Fruit fly (Drosophila melanogaster): ENCODE data around the gene CG11630.

CG11630 gene

dm6 chr2L:21753448-21753908 lies 30.4 kb downstream of the CG11630 start (continued):
- TF ChIP-seq nom (GFP tag; optimal IDR thresholded peaks at IDR 0.05), result peak; percentile 67
- no peak for TF ChIP-seq CG10565 (GFP tag; optimal IDR thresholded peaks at IDR 0.05)
- no peak for TF ChIP-seq CG1792 (GFP tag; optimal IDR thresholded peaks at IDR 0.05)
- no peak for TF ChIP-seq fd102C (GFP tag; optimal IDR thresholded peaks at IDR 0.05)
- no peak for TF ChIP-seq ap (GFP tag; IDR thresholded peaks at IDR 0.05)
- TF ChIP-seq HLH4C (GFP tag; IDR thresholded peaks at IDR 0.05; ENCODE audit: partially characterized antibody), result no peak
- no peak for TF ChIP-seq Dp (GFP tag; optimal IDR thresholded peaks at IDR 0.05)
- no peak for TF ChIP-seq sim (GFP tag; IDR thresholded peaks at IDR 0.05)
- peak; percentile 98 for TF ChIP-seq CG2199 (GFP tag; IDR thresholded peaks at IDR 0.05)
- no peak for TF ChIP-seq Ets65A (GFP tag)
- no peak for TF ChIP-seq Neu2 (GFP tag; optimal IDR thresholded peaks at IDR 0.05; ENCODE audit: borderline replicate concordance)
- TF ChIP-seq CG3726 (GFP tag; IDR thresholded peaks at IDR 0.05), result no peak
- TF ChIP-seq bowl (GFP tag; IDR thresholded peaks at IDR 0.05), result no peak
- TF ChIP-seq Lhr (GFP tag; optimal IDR thresholded peaks at IDR 0.05), result no peak
- no peak for TF ChIP-seq CG18599 (GFP tag; optimal IDR thresholded peaks at IDR 0.05)
- no peak for TF ChIP-seq gro (GFP tag; optimal IDR thresholded peaks at IDR 0.05)
- TF ChIP-seq CG10959 (GFP tag; IDR thresholded peaks at IDR 0.05), result no peak
- TF ChIP-seq GATAe (GFP tag; conservative IDR thresholded peaks at IDR 0.05), result no peak
- TF ChIP-seq knrl (GFP tag; IDR thresholded peaks at IDR 0.05; ENCODE audit: partially characterized antibody), result no peak
- TF ChIP-seq Abd-B (GFP tag; optimal IDR thresholded peaks at IDR 0.05), result no peak
- 0 out of 4 replicates have a peak, but pooled peaks have one; percentile 68 for TF ChIP-seq chinmo (GFP tag; IDR thresholded peaks at IDR 0.05; ENCODE audit: partially characterized antibody)
- TF ChIP-seq dati (GFP tag; IDR thresholded peaks at IDR 0.05), result no peak
- peak; percentile 65 for TF ChIP-seq Jarid2 (GFP tag; optimal IDR thresholded peaks at IDR 0.05)
- TF ChIP-seq CG8478 (optimal IDR thresholded peaks at IDR 0.05), result no peak
- no peak for TF ChIP-seq Asciz (GFP tag; optimal IDR thresholded peaks at IDR 0.05)
- peak; percentile 40; the same call in 1 of the 2 replicates for TF ChIP-seq onecut (GFP tag; IDR thresholded peaks at IDR 0.05)
- TF ChIP-seq pfk (GFP tag; optimal IDR thresholded peaks at IDR 0.05), result no peak
- TF ChIP-seq Hey (tag; optimal IDR thresholded peaks at IDR 0.05), result no peak
- no peak for TF ChIP-seq Chrac-16 (GFP tag; optimal IDR thresholded peaks at IDR 0.05)
- no peak for TF ChIP-seq CG8765 (GFP tag; IDR thresholded peaks at IDR 0.05)
- no peak for TF ChIP-seq CG18619 (GFP tag; optimal IDR thresholded peaks at IDR 0.05)
- TF ChIP-seq CG10274 (GFP tag; optimal IDR thresholded peaks at IDR 0.05), result no peak
- no peak for TF ChIP-seq CG17612 (GFP tag; IDR thresholded peaks at IDR 0.05)
- peak; percentile 34; the same call in 1 of the 2 replicates for TF ChIP-seq E2f2 (GFP tag; IDR thresholded peaks at IDR 0.05)
- TF ChIP-seq Myb (GFP tag; optimal IDR thresholded peaks at IDR 0.05), result no peak
- no peak for TF ChIP-seq sisA (GFP tag; IDR thresholded peaks at IDR 0.05)
- TF ChIP-seq Xrp1 (GFP tag; IDR thresholded peaks at IDR 0.05), result no peak
- TF ChIP-seq YL-1 (GFP tag; optimal IDR thresholded peaks at IDR 0.05), result no peak
- TF ChIP-seq CG12769 (tag; optimal IDR thresholded peaks at IDR 0.05), result peak; percentile 49
- no peak for TF ChIP-seq Bdp1 (GFP tag; optimal IDR thresholded peaks at IDR 0.05)
- no peak for TF ChIP-seq hkb (optimal IDR thresholded peaks at IDR 0.05)
- 0 out of 2 replicates have a peak, but pooled peaks have one; percentile 14 for TF ChIP-seq hkb (GFP tag; IDR thresholded peaks at IDR 0.05)
- TF ChIP-seq inv (GFP tag; IDR thresholded peaks at IDR 0.05; ENCODE audit: partially characterized antibody), result no peak
- TF ChIP-seq CG4424 (GFP tag; optimal IDR thresholded peaks at IDR 0.05), result no peak
- no peak for TF ChIP-seq CG3407 (GFP tag; optimal IDR thresholded peaks at IDR 0.05)
- peak; percentile 17 for TF ChIP-seq salm (tag; optimal IDR thresholded peaks at IDR 0.05)
- TF ChIP-seq exex (tag; optimal IDR thresholded peaks at IDR 0.05), result peak; percentile 10
- no peak for TF ChIP-seq CG2678 (tag; optimal IDR thresholded peaks at IDR 0.05)
- TF ChIP-seq CG2875 (GFP tag; optimal IDR thresholded peaks at IDR 0.05), result no peak
- TF ChIP-seq MBD-R2 (GFP tag; IDR thresholded peaks at IDR 0.05), result no peak
- TF ChIP-seq Bteb2 (GFP tag; optimal IDR thresholded peaks at IDR 0.05), result no peak
- peak; percentile 62; the same call in 1 of the 2 replicates for TF ChIP-seq vvl (GFP tag; IDR thresholded peaks at IDR 0.05)

Data from whole organism, embryonic.